Fruit fly (Drosophila melanogaster) whole organism, embryonic: ENCODE measurements around the gene Grip84.

ENCODE experiments used
- ATbp ChIP-seq: fragments of 200-800 bp; sonication (Bioruptor generic); optimal IDR thresholded peaks from 2 replicates; lab custom pipeline; 2017; ENCODE audit warnings: missing biosample characterization, mild to moderate bottlenecking, missing genetic modification characterization, missing genetic modification reagents
- Aef1 ChIP-seq: fragments of 200-800 bp; sonication (Bioruptor generic); IDR thresholded peaks from 3 replicates; pipeline ENCODE4 v1.3.6; 2022; ENCODE audit warnings: missing biosample characterization, missing genetic modification characterization
- Awh ChIP-seq: fragments of 200-800 bp; sonication (Bioruptor generic); IDR thresholded peaks from 2 replicates; pipeline ENCODE4, ENCODE4 v1.3.6; 2022; ENCODE audit warnings: missing biosample characterization, missing genetic modification characterization
- CG11560 ChIP-seq: fragments of 200-800 bp; sonication (Bioruptor generic); IDR thresholded peaks from 3 replicates; pipeline ENCODE4 v1.3.6; 2022; ENCODE audit warnings: missing biosample characterization, missing genetic modification characterization
- CG13123 ChIP-seq: fragments of 200-800 bp; sonication (Bioruptor generic); optimal IDR thresholded peaks from 2 replicates; lab custom pipeline; 2016; ENCODE audit warnings: missing biosample characterization, missing genetic modification characterization
- CG13775 ChIP-seq: fragments of 200-800 bp; sonication (Bioruptor generic); optimal IDR thresholded peaks from 3 replicates; lab custom pipeline; 2017; ENCODE audit warnings: missing biosample characterization, mild to moderate bottlenecking, missing genetic modification characterization
- CG13894 ChIP-seq: fragments of 200-800 bp; sonication (Bioruptor generic); optimal IDR thresholded peaks from 3 replicates; lab custom pipeline; 2018; ENCODE audit warnings: missing biosample characterization, mild to moderate bottlenecking, missing genetic modification characterization, moderate library complexity
- CG14667 ChIP-seq: fragments of 200-800 bp; sonication (Bioruptor generic); IDR thresholded peaks from 2 replicates; pipeline ENCODE4 v1.3.6; 2022; ENCODE audit warnings: missing biosample characterization, missing genetic modification characterization
- CG15601 ChIP-seq: fragments of 200-800 bp; sonication (Bioruptor generic); optimal IDR thresholded peaks from 3 replicates; lab custom pipeline; 2019; ENCODE audit warnings: missing biosample characterization, mild to moderate bottlenecking, missing genetic modification characterization, moderate library complexity
- CG1603 ChIP-seq: fragments of 200-800 bp; sonication (Bioruptor generic); optimal IDR thresholded peaks from 2 replicates; lab custom pipeline; 2019; ENCODE audit warnings: missing biosample characterization, mild to moderate bottlenecking, missing genetic modification characterization, moderate library complexity
- CG17328 ChIP-seq: fragments of 200-800 bp; sonication (Bioruptor generic); IDR thresholded peaks from 2 replicates; pipeline ENCODE4 v1.3.6; 2022; ENCODE audit warnings: missing biosample characterization, missing genetic modification characterization
- CG3838 ChIP-seq: fragments of 200-800 bp; sonication (Bioruptor generic); optimal IDR thresholded peaks from 3 replicates; lab custom pipeline; 2016; ENCODE audit warnings: missing biosample characterization, missing genetic modification characterization
- CG6854 ChIP-seq: fragments of 200-800 bp; sonication (Bioruptor generic); optimal IDR thresholded peaks from 3 replicates; lab custom pipeline; 2017; ENCODE audit warnings: missing biosample characterization, mild to moderate bottlenecking, missing genetic modification characterization
- CG7839 ChIP-seq: fragments of 200-800 bp; sonication (Bioruptor generic); optimal IDR thresholded peaks from 3 replicates; lab custom pipeline; 2018; ENCODE audit warnings: missing biosample characterization, mild to moderate bottlenecking, missing genetic modification characterization, moderate library complexity
- CoRest ChIP-seq: fragments of 200-800 bp; sonication (Bioruptor generic); optimal IDR thresholded peaks from 3 replicates; lab custom pipeline; 2018; ENCODE audit warnings: missing biosample characterization, mild to moderate bottlenecking, missing genetic modification characterization, moderate library complexity
- Dad ChIP-seq: fragments of 200-800 bp; sonication (Bioruptor generic); optimal IDR thresholded peaks from 3 replicates; lab custom pipeline; 2016; ENCODE audit warnings: missing biosample characterization, missing genetic modification characterization
- E2f1 ChIP-seq: fragments of 200-800 bp; sonication (Bioruptor generic); IDR thresholded peaks from 2 replicates; pipeline ENCODE4 v1.3.6; 2022; ENCODE audit warnings: missing biosample characterization, missing genetic modification characterization
- E2f2 ChIP-seq: fragments of 200-800 bp; sonication (Bioruptor generic); IDR thresholded peaks from 2 replicates; pipeline ENCODE4 v1.3.6; 2022; ENCODE audit warnings: missing biosample characterization, missing genetic modification characterization
- Ets97D ChIP-seq: fragments of 200-800 bp; sonication (Bioruptor generic); optimal IDR thresholded peaks from 3 replicates; lab custom pipeline; 2016; ENCODE audit warnings: missing biosample characterization, missing genetic modification characterization
- Gsc ChIP-seq: fragments of 200-800 bp; sonication (Bioruptor generic); IDR thresholded peaks from 2 replicates; pipeline ENCODE4 v1.3.6; 2022; ENCODE audit warnings: missing biosample characterization, missing genetic modification characterization
- HmgD ChIP-seq: fragments of 200-800 bp; sonication (Bioruptor generic); optimal IDR thresholded peaks from 3 replicates; lab custom pipeline; 2016; ENCODE audit warnings: missing biosample characterization, missing genetic modification characterization
- Lhr ChIP-seq: fragments of 200-800 bp; sonication (Bioruptor generic); optimal IDR thresholded peaks from 3 replicates; lab custom pipeline; 2017; ENCODE audit warnings: mild to moderate bottlenecking, missing biosample characterization, missing genetic modification reagents, missing genetic modification characterization
- Max ChIP-seq: fragments of 200-800 bp; sonication (Bioruptor generic); optimal IDR thresholded peaks from 2 replicates; lab custom pipeline; 2016; ENCODE audit warnings: missing biosample characterization, mild to moderate bottlenecking, missing genetic modification characterization
- Mes4 ChIP-seq: fragments of 200-800 bp; sonication (Bioruptor generic); optimal IDR thresholded peaks from 2 replicates; lab custom pipeline; 2016; ENCODE audit warnings: missing biosample characterization, missing genetic modification characterization
- Myb ChIP-seq: fragments of 200-800 bp; sonication (Bioruptor generic); optimal IDR thresholded peaks from 2 replicates; lab custom pipeline; 2016; ENCODE audit warnings: missing biosample characterization, missing genetic modification characterization
- Neu2 ChIP-seq: fragments of 200-800 bp; sonication (Bioruptor generic); optimal IDR thresholded peaks from 3 replicates; lab custom pipeline; 2016; ENCODE audit warnings: missing biosample characterization, missing genetic modification characterization, borderline replicate concordance
- Nf-YB ChIP-seq: fragments of 200-800 bp; sonication (Bioruptor generic); optimal IDR thresholded peaks from 3 replicates; lab custom pipeline; 2019; ENCODE audit warnings: missing biosample characterization, mild to moderate bottlenecking, missing genetic modification characterization, moderate library complexity
- Oli ChIP-seq: fragments of 200-800 bp; sonication (Bioruptor generic); optimal IDR thresholded peaks from 2 replicates; lab custom pipeline; 2018; ENCODE audit warnings: missing biosample characterization, mild to moderate bottlenecking, missing genetic modification characterization, moderate library complexity
- Optix ChIP-seq: fragments of 200-800 bp; sonication (Bioruptor generic); IDR thresholded peaks from 3 replicates; pipeline ENCODE4 v1.3.6; 2022; ENCODE audit warnings: missing biosample characterization, missing genetic modification characterization
- Ravus ChIP-seq: fragments of 200-800 bp; sonication (Bioruptor generic); IDR thresholded peaks from 2 replicates; pipeline ENCODE4 v1.3.6; 2022; ENCODE audit warnings: missing biosample characterization, missing genetic modification characterization
- ab ChIP-seq: fragments of 200-800 bp; sonication (Bioruptor generic); optimal IDR thresholded peaks from 2 replicates; lab custom pipeline; 2016; ENCODE audit warnings: missing biosample characterization, missing genetic modification characterization
- al ChIP-seq: fragments of 200-800 bp; sonication (Bioruptor generic); IDR thresholded peaks from 2 replicates; pipeline ENCODE4 v1.3.6; 2022; ENCODE audit warnings: missing biosample characterization, missing genetic modification characterization
- cad ChIP-seq: fragments of >200 bp; optimal IDR thresholded peaks from 2 replicates; lab custom pipeline; 2017; ENCODE audit warnings: missing biosample characterization, missing genetic modification characterization
- cg ChIP-seq: fragments of 200-800 bp; sonication (Bioruptor generic); optimal IDR thresholded peaks from 3 replicates; lab custom pipeline; 2019; ENCODE audit warnings: missing biosample characterization, mild to moderate bottlenecking, missing genetic modification characterization, moderate library complexity
- chinmo ChIP-seq: fragments of 200-800 bp; sonication (Bioruptor generic); IDR thresholded peaks from 4 replicates; pipeline ENCODE4 v1.3.6; 2022; ENCODE audit warnings: missing biosample characterization, missing genetic modification characterization; ENCODE audit not compliant: partially characterized antibody
- fd64A ChIP-seq: fragments of 200-800 bp; sonication (Bioruptor generic); optimal IDR thresholded peaks from 3 replicates; lab custom pipeline; 2018; ENCODE audit warnings: missing biosample characterization, mild to moderate bottlenecking, missing genetic modification characterization
- fru ChIP-seq: fragments of >200 bp; optimal IDR thresholded peaks from 2 replicates; lab custom pipeline; 2017
- gro ChIP-seq: fragments of 200-800 bp; sonication (Bioruptor generic); optimal IDR thresholded peaks from 2 replicates; lab custom pipeline; 2016; ENCODE audit warnings: missing biosample characterization, missing genetic modification characterization
- hb ChIP-seq: fragments of 200-800 bp; sonication (Bioruptor generic); IDR thresholded peaks from 3 replicates; pipeline ENCODE4 v1.3.6; 2022; ENCODE audit warnings: missing biosample characterization, missing genetic modification characterization; ENCODE audit not compliant: partially characterized antibody
- hth ChIP-seq: fragments of >200 bp; optimal IDR thresholded peaks from 2 replicates; lab custom pipeline; 2017; ENCODE audit warnings: inconsistent platforms
- inv ChIP-seq: fragments of 200-800 bp; sonication (Bioruptor generic); IDR thresholded peaks from 2 replicates; pipeline ENCODE4 v1.3.6; 2022; ENCODE audit warnings: missing biosample characterization, missing genetic modification characterization; ENCODE audit not compliant: partially characterized antibody
- phol ChIP-seq: fragments of 200-800 bp; sonication (Bioruptor generic); optimal IDR thresholded peaks from 3 replicates; lab custom pipeline; 2018; ENCODE audit warnings: missing biosample characterization, mild to moderate bottlenecking, missing genetic modification characterization, moderate library complexity
- pros ChIP-seq: fragments of 200-800 bp; sonication (Bioruptor generic); optimal IDR thresholded peaks from 3 replicates; lab custom pipeline; 2019; ENCODE audit warnings: missing biosample characterization, mild to moderate bottlenecking, missing genetic modification characterization, moderate library complexity
- ranshi ChIP-seq: fragments of 200-800 bp; sonication (Bioruptor generic); IDR thresholded peaks from 2 replicates; pipeline ENCODE4 v1.3.6; 2022; ENCODE audit warnings: missing biosample characterization, missing genetic modification characterization
- sd ChIP-seq: fragments of 200-800 bp; sonication (Bioruptor generic); optimal IDR thresholded peaks from 3 replicates; lab custom pipeline; 2018; ENCODE audit warnings: missing biosample characterization, mild to moderate bottlenecking, missing genetic modification characterization, moderate library complexity
- sna ChIP-seq: fragments of 200-800 bp; sonication (Bioruptor generic); IDR thresholded peaks from 2 replicates; pipeline ENCODE4 v1.3.6; 2022; ENCODE audit warnings: missing biosample characterization, missing genetic modification characterization; ENCODE audit not compliant: partially characterized antibody
- stc ChIP-seq: fragments of 200-800 bp; sonication (Bioruptor generic); IDR thresholded peaks from 2 replicates; pipeline ENCODE4 v1.3.6; 2022; ENCODE audit warnings: missing biosample characterization, missing genetic modification characterization
- sug ChIP-seq: fragments of 200-800 bp; optimal IDR thresholded peaks from 2 replicates; lab custom pipeline; 2019; ENCODE audit warnings: missing biosample characterization, mild to moderate bottlenecking, missing genetic modification characterization, moderate library complexity
- ttk ChIP-seq: fragments of 200-800 bp; sonication (Bioruptor generic); IDR thresholded peaks from 2 replicates; pipeline ENCODE4 v2.1.2; 2022; ENCODE audit warnings: missing biosample characterization, missing genetic modification characterization
- tup ChIP-seq: fragments of 200-800 bp; sonication (Bioruptor generic); optimal IDR thresholded peaks from 2 replicates; lab custom pipeline; 2016; ENCODE audit warnings: missing biosample characterization, mild to moderate bottlenecking, missing genetic modification characterization, moderate library complexity

Gene Grip84

dm6 chrX:19565714-19566316 is at the start of gene Grip84, which contains the start of gene car (continued):
- no peak for TF ChIP-seq Awh (GFP tag; lab: Robert Waterston, UW)
- no peak for TF ChIP-seq CG15601
- TF ChIP-seq Neu2 (GFP tag; lab: Kevin White, UChicago) = no peak
- 0 out of 2 replicates have a peak, but pooled peaks have one; percentile 29 for TF ChIP-seq CG14667 (GFP tag; lab: Robert Waterston, UW)
- peak; percentile 30; the same call in 1 of the 4 replicates for TF ChIP-seq chinmo (GFP tag; lab: Robert Waterston, UW)
- TF ChIP-seq sna (GFP tag; lab: Robert Waterston, UW) = no peak
- TF ChIP-seq phol (tag; lab: Kevin White, UChicago) = peak; percentile 83
- TF ChIP-seq CG13123 = peak; percentile 32
- no peak for TF ChIP-seq Ravus (GFP tag; lab: Robert Waterston, UW)
- no peak for TF ChIP-seq CG1603 (tag; lab: Kevin White, UChicago)
- peak; percentile 88 for TF ChIP-seq CoRest (tag; lab: Kevin White, UChicago)
- no peak for TF ChIP-seq CG7839 (tag; lab: Kevin White, UChicago)
- TF ChIP-seq CG6854 (GFP tag; lab: Kevin White, UChicago) = no peak
- peak; percentile 66 for TF ChIP-seq al (GFP tag; lab: Robert Waterston, UW)
- TF ChIP-seq E2f2 (GFP tag; lab: Robert Waterston, UW) = no peak; the same call in 1 of the 2 replicates
- TF ChIP-seq Nf-YB (GFP tag; lab: Kevin White, UChicago) = peak; percentile 6
- TF ChIP-seq hb (GFP tag; lab: Robert Waterston, UW) = no peak
- no peak for TF ChIP-seq CG3838 (GFP tag; lab: Kevin White, UChicago)
- TF ChIP-seq Mes4 (GFP tag; lab: Kevin White, UChicago) = no peak
- TF ChIP-seq ab (GFP tag; lab: Kevin White, UChicago) = no peak
- TF ChIP-seq cad = no peak
- TF ChIP-seq inv (GFP tag; lab: Robert Waterston, UW) = no peak
- TF ChIP-seq CG17328 (GFP tag; lab: Robert Waterston, UW) = peak; percentile 52; the same call in 1 of the 2 replicates
- TF ChIP-seq HmgD = no peak
- TF ChIP-seq gro (GFP tag; lab: Kevin White, UChicago) = peak; percentile 34
- TF ChIP-seq Ets97D = peak; percentile 49
- 0 out of 3 replicates have a peak, but pooled peaks have one; percentile 51 for TF ChIP-seq CG11560 (tag; lab: Robert Waterston, UW)
- TF ChIP-seq ranshi (GFP tag; lab: Robert Waterston, UW) = peak; percentile 46; the same call in 1 of the 2 replicates
- TF ChIP-seq Myb (GFP tag; lab: Kevin White, UChicago) = peak; percentile 25
- peak; percentile 51 for TF ChIP-seq Max
- TF ChIP-seq Oli (tag; lab: Kevin White, UChicago) = peak; percentile 61
- TF ChIP-seq CG13894 = no peak
- TF ChIP-seq hth (lab: Kevin White, UChicago) = no peak
- TF ChIP-seq stc (GFP tag; lab: Robert Waterston, UW) = no peak
- TF ChIP-seq Dad = peak; percentile 46
- no peak for TF ChIP-seq Gsc (GFP tag; lab: Robert Waterston, UW)
- no peak for TF ChIP-seq cg
- TF ChIP-seq pros (GFP tag; lab: Kevin White, UChicago) = no peak
- TF ChIP-seq tup (GFP tag; lab: Kevin White, UChicago) = no peak
- TF ChIP-seq fd64A (GFP tag; lab: Kevin White, UChicago) = no peak
- TF ChIP-seq Aef1 (GFP tag; lab: Robert Waterston, UW) = peak; percentile 57
- TF ChIP-seq sug (tag; lab: Kevin White, UChicago) = peak; percentile 79
- TF ChIP-seq sd = no peak
- TF ChIP-seq ttk (GFP tag; lab: Robert Waterston, UW) = peak; percentile 41; the same call in 1 of the 2 replicates
- TF ChIP-seq Optix (GFP tag; lab: Robert Waterston, UW) = no peak
- TF ChIP-seq Lhr (GFP tag; lab: Kevin White, UChicago) = peak; percentile 59
- no peak for TF ChIP-seq fru (lab: Kevin White, UChicago)
- TF ChIP-seq CG13775 (GFP tag; lab: Kevin White, UChicago) = peak; percentile 70
- TF ChIP-seq ATbp = no peak
- TF ChIP-seq E2f1 (GFP tag; lab: Robert Waterston, UW) = peak; percentile 32; the same call in 1 of the 2 replicates
